Worm (Caenorhabditis elegans): Measurements from ENCODE around the gene C02B10.4.

- TF ChIP-seq aptf-2 (GFP tag; conservative IDR thresholded peaks at IDR 0.05) (no peak), athp-1 (tag; optimal IDR thresholded peaks at IDR 0.05) (no peak), mxl-1 (tag; optimal IDR thresholded peaks at IDR 0.05) (no peak), ceh-27 (GFP tag; optimal IDR thresholded peaks at IDR 0.05) (no peak), C17E4.6 (GFP tag; IDR thresholded peaks at IDR 0.05) (no peak), F33H1.4 (GFP tag; IDR thresholded peaks at IDR 0.05) (no peak), aptf-3 (GFP tag; IDR thresholded peaks at IDR 0.05) (no peak), rcor-1 (GFP tag; IDR thresholded peaks at IDR 0.05) (no peak), ama-1 (optimal IDR thresholded peaks at IDR 0.05) (no peak), ama-1 (GFP tag; optimal IDR thresholded peaks at IDR 0.05) (no peak), Y95B8A.8 (GFP tag; IDR thresholded peaks at IDR 0.05) (no peak), nhr-80 (tag; optimal IDR thresholded peaks at IDR 0.05) (no peak), let-526 (GFP tag; IDR thresholded peaks at IDR 0.05) (no peak), egrh-3 (GFP tag; IDR thresholded peaks at IDR 0.05) (no peak), F37B4.10 (GFP tag; IDR thresholded peaks at IDR 0.05) (no peak)
Measured at ce11 chrIV:5054297-5054696, 37.1 kb upstream of the C02B10.4 start.

Measured in whole organism, young adult.